Worm (Caenorhabditis elegans): ENCODE data around the gene col-41.

- TF ChIP-seq tbx-37 (GFP tag; conservative IDR thresholded peaks at IDR 0.05) (no peak), ama-1 (optimal IDR thresholded peaks at IDR 0.05) (no peak), ceh-36 (tag; optimal IDR thresholded peaks at IDR 0.05) (no peak), hnd-1 (tag; optimal IDR thresholded peaks at IDR 0.05) (no peak), F13C5.2 (tag; optimal IDR thresholded peaks at IDR 0.05) (no peak), tbx-11 (GFP tag; IDR thresholded peaks at IDR 0.05) (no peak), aly-1 (tag; optimal IDR thresholded peaks at IDR 0.05) (no peak), sea-1 (GFP tag; conservative IDR thresholded peaks at IDR 0.05) (no peak), pes-1 (GFP tag; IDR thresholded peaks at IDR 0.05) (no peak), B0310.2 (tag; optimal IDR thresholded peaks at IDR 0.05) (no peak), tra-4 (tag; optimal IDR thresholded peaks at IDR 0.05) (no peak), hmbx-1 (tag; optimal IDR thresholded peaks at IDR 0.05) (no peak), flt-1 (GFP tag; IDR thresholded peaks at IDR 0.05) (no peak), ets-7 (tag; optimal IDR thresholded peaks at IDR 0.05) (no peak)
These were observed 21.2 kb downstream of the col-41 start for ce11 chrX:15155054-15155453.

Data from whole organism, early embryonic.